Fruit fly (Drosophila melanogaster): ENCODE data around the gene Cpr65Ea.

DNA sequence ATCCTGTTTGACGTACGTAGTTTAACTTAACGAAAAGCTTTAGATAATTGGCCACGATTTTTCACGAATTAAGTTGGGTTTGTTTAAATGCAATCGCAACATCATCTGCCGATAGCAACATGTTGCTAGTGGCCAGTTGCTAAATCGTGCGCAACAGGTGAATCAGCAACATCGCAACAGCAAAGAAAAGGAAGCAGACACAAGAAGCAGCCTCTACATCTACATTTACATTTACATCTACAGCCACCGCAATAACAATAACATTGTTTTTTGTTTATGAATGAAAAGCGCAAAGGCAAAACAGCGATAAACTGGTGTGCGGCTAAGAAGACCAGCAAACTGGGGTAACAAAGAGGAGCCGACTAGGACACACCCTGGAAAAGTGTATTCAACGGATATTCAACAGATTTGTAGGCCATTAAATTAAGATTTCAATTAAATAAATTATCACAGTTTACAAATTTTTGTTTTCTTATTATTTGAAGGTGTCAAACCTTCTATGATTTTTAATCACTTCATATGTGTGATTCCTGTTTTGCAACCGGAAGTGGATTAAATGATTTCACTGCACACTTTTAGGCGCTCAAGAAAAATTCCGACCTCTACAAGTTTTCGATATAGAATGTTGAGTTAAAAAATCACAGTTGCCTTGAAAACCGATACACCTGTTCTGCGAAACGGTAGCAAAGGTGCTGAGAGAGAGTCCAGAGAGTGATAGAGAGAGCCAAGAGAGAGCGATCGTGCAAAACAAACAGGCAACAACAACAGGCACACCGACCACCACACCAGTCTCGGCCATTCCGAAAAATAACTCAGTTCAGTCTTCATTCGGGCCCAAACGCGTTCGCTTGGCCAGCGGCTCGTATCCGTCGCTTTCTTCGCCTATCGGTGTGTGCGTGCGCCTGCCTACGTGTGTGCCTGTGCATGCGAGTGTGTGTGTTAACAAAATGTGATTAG is 47.6 kb upstream of the Cpr65Ea start, which contains the start of gene melt:
- peak; percentile 81 for TF ChIP-seq CG9948 (tag; optimal IDR thresholded peaks at IDR 0.05)
- peak; percentile 69 for TF ChIP-seq CG32121 (GFP tag; IDR thresholded peaks at IDR 0.05)
- peak; percentile 81 for TF ChIP-seq CG15710 (tag; optimal IDR thresholded peaks at IDR 0.05)
- no peak; the same call in 1 of the 2 replicates for TF ChIP-seq CG12605 (GFP tag; IDR thresholded peaks at IDR 0.05)
- peak; percentile 87 for TF ChIP-seq Snoo (tag; optimal IDR thresholded peaks at IDR 0.05)
- TF ChIP-seq Ets98B (GFP tag; IDR thresholded peaks at IDR 0.05) = peak; percentile 54
- peak; percentile 73 for TF ChIP-seq D1 (tag; optimal IDR thresholded peaks at IDR 0.05)
- TF ChIP-seq Pif1A (GFP tag; optimal IDR thresholded peaks at IDR 0.05) = peak; percentile 91
- TF ChIP-seq CG8301 (tag; optimal IDR thresholded peaks at IDR 0.05) = peak; percentile 90
- TF ChIP-seq gl (tag; optimal IDR thresholded peaks at IDR 0.05) = no peak

All from whole organism, pupa.